Fruit fly (Drosophila melanogaster) Kc167 (cell line): ENCODE measurements around the gene CG13108.

Source experiments
- Myc ChIP-seq: fragments of >200 bp; optimal IDR thresholded peaks from 2 replicates; lab custom pipeline; 2017; ENCODE audit warnings: missing external identifiers
- psq ChIP-seq: fragments of >200 bp; optimal IDR thresholded peaks from 2 replicates; lab custom pipeline; 2017; ENCODE audit warnings: missing external identifiers

- TF ChIP-seq psq (lab: Kevin White, UChicago): no peak
- TF ChIP-seq Myc (lab: Kevin White, UChicago): no peak
Observed at dm6 chr2L:9189272-9189671, 25.2 kb downstream of the CG13108 start.
